Fruit fly (Drosophila melanogaster) whole organism, pupa: ENCODE results near the gene BicD.

Experiments used
- CG10348 ChIP-seq: fragments of 200-800 bp; sonication (Bioruptor generic); IDR thresholded peaks from 2 replicates; pipeline ENCODE4 v1.3.6; 2022; ENCODE audit warnings: missing biosample characterization, missing genetic modification characterization
- CG12605 ChIP-seq: fragments of 200-800 bp; sonication (Bioruptor generic); IDR thresholded peaks from 2 replicates; pipeline ENCODE4 v1.3.6; 2022; ENCODE audit warnings: missing biosample characterization, missing genetic modification characterization
- CG13204 ChIP-seq: fragments of 200-800 bp; sonication (Bioruptor generic); optimal IDR thresholded peaks from 2 replicates; lab custom pipeline; 2018; ENCODE audit warnings: missing biosample characterization, mild to moderate bottlenecking, missing genetic modification characterization, moderate library complexity
- CG14655 ChIP-seq: fragments of 200-800 bp; sonication (Bioruptor generic); optimal IDR thresholded peaks from 3 replicates; lab custom pipeline; 2017; ENCODE audit warnings: mild to moderate bottlenecking, missing biosample characterization, missing genetic modification reagents, missing genetic modification characterization
- CG15710 ChIP-seq: fragments of 200-800 bp; sonication (Bioruptor generic); optimal IDR thresholded peaks from 2 replicates; lab custom pipeline; 2018; ENCODE audit warnings: missing biosample characterization, mild to moderate bottlenecking, missing genetic modification characterization, moderate library complexity
- CG17806 ChIP-seq: fragments of 200-800 bp; sonication (Bioruptor generic); optimal IDR thresholded peaks from 2 replicates; lab custom pipeline; 2018; ENCODE audit warnings: missing biosample characterization, mild to moderate bottlenecking, missing genetic modification characterization, moderate library complexity
- CG32121 ChIP-seq: fragments of 200-800 bp; sonication (Bioruptor generic); IDR thresholded peaks from 2 replicates; pipeline ENCODE4 v1.3.6; 2022; ENCODE audit warnings: missing biosample characterization, missing genetic modification characterization
- CG34367 ChIP-seq: fragments of 200-800 bp; sonication (Bioruptor generic); optimal IDR thresholded peaks from 2 replicates; lab custom pipeline; 2018; ENCODE audit warnings: missing biosample characterization, mild to moderate bottlenecking, missing genetic modification characterization
- CG4496 ChIP-seq: fragments of 200-800 bp; sonication (Bioruptor generic); IDR thresholded peaks from 3 replicates; pipeline ENCODE4 v1.3.6; 2022; ENCODE audit warnings: missing biosample characterization, missing genetic modification characterization
- CG8159 ChIP-seq: fragments of 200-800 bp; sonication (Bioruptor generic); optimal IDR thresholded peaks from 3 replicates; lab custom pipeline; 2018; ENCODE audit warnings: missing biosample characterization, mild to moderate bottlenecking, missing genetic modification characterization, moderate library complexity
- CG8301 ChIP-seq: fragments of 200-800 bp; sonication (Bioruptor generic); optimal IDR thresholded peaks from 2 replicates; lab custom pipeline; 2018; ENCODE audit warnings: missing biosample characterization, mild to moderate bottlenecking, missing genetic modification characterization
- CG9948 ChIP-seq: fragments of 200-800 bp; sonication (Bioruptor generic); optimal IDR thresholded peaks from 2 replicates; lab custom pipeline; 2018; ENCODE audit warnings: missing biosample characterization, mild to moderate bottlenecking, missing genetic modification characterization, moderate library complexity
- D1 ChIP-seq: fragments of 200-800 bp; sonication (Bioruptor generic); optimal IDR thresholded peaks from 2 replicates; lab custom pipeline; 2018; ENCODE audit warnings: missing biosample characterization, mild to moderate bottlenecking, missing genetic modification characterization, moderate library complexity
- EcR ChIP-seq: fragments of 200-800 bp; sonication (Bioruptor generic); optimal IDR thresholded peaks from 3 replicates; lab custom pipeline; 2019; ENCODE audit warnings: missing biosample characterization, missing genetic modification characterization, mild to moderate bottlenecking, moderate library complexity, missing genetic modification reagents
- Ets98B ChIP-seq: fragments of 200-800 bp; sonication (Bioruptor generic); IDR thresholded peaks from 2 replicates; pipeline ENCODE4 v1.3.6; 2022; ENCODE audit warnings: missing biosample characterization, missing genetic modification characterization
- Pif1A ChIP-seq: fragments of 200-800 bp; sonication (Bioruptor generic); optimal IDR thresholded peaks from 3 replicates; lab custom pipeline; 2016; ENCODE audit warnings: missing biosample characterization, missing genetic modification characterization
- Pif1B ChIP-seq: fragments of 200-800 bp; sonication (Bioruptor generic); optimal IDR thresholded peaks from 3 replicates; lab custom pipeline; 2016; ENCODE audit warnings: missing biosample characterization, missing genetic modification characterization
- Snoo ChIP-seq: fragments of 200-800 bp; sonication (Bioruptor generic); optimal IDR thresholded peaks from 3 replicates; lab custom pipeline; 2017; ENCODE audit warnings: missing biosample characterization, mild to moderate bottlenecking, missing genetic modification characterization, inconsistent platforms
- fd96Ca ChIP-seq: fragments of 200-800 bp; sonication (Bioruptor generic); IDR thresholded peaks from 3 replicates; pipeline ENCODE4 v1.3.6; 2022; ENCODE audit warnings: missing biosample characterization, missing genetic modification characterization
- gl ChIP-seq: fragments of 200-800 bp; sonication (Bioruptor generic); optimal IDR thresholded peaks from 2 replicates; lab custom pipeline; 2018; ENCODE audit warnings: missing biosample characterization, mild to moderate bottlenecking, missing genetic modification characterization
- rn ChIP-seq: fragments of 200-800 bp; sonication (Bioruptor generic); IDR thresholded peaks from 2 replicates; pipeline ENCODE4 v1.3.6; 2022; ENCODE audit warnings: missing biosample characterization, missing genetic modification characterization

BicD gene

dm6 chr2L:17431359-17431675, 41.7 kb downstream of the BicD start:
- peak; percentile 67 for TF ChIP-seq Pif1B (GFP tag; lab: Kevin White, UChicago)
- TF ChIP-seq D1 (tag; lab: Kevin White, UChicago): no peak
- TF ChIP-seq CG34367 (tag; lab: Kevin White, UChicago): no peak
- no peak for TF ChIP-seq fd96Ca
- TF ChIP-seq CG9948 (tag; lab: Kevin White, UChicago): peak; percentile 43
- no peak for TF ChIP-seq EcR (GFP tag; lab: Kevin White, UChicago)
- peak; percentile 48 for TF ChIP-seq CG8301 (tag; lab: Kevin White, UChicago)
- peak; percentile 74 for TF ChIP-seq CG4496 (GFP tag; lab: Robert Waterston, UW)
- TF ChIP-seq Pif1A: peak; percentile 68
- TF ChIP-seq CG14655 (GFP tag; lab: Kevin White, UChicago): peak; percentile 66
- TF ChIP-seq CG15710 (tag; lab: Kevin White, UChicago): no peak
- no peak for TF ChIP-seq rn (GFP tag; lab: Robert Waterston, UW)
- TF ChIP-seq CG32121 (GFP tag; lab: Robert Waterston, UW): peak; percentile 83
- no peak for TF ChIP-seq CG12605 (GFP tag; lab: Robert Waterston, UW)
- TF ChIP-seq CG8159: peak; percentile 59
- TF ChIP-seq Snoo (tag; lab: Kevin White, UChicago): peak; percentile 55
- no peak for TF ChIP-seq gl (tag; lab: Kevin White, UChicago)
- peak; percentile 40; the same call in 1 of the 2 replicates for TF ChIP-seq Ets98B
- no peak for TF ChIP-seq CG10348 (GFP tag; lab: Robert Waterston, UW)

DNA sequence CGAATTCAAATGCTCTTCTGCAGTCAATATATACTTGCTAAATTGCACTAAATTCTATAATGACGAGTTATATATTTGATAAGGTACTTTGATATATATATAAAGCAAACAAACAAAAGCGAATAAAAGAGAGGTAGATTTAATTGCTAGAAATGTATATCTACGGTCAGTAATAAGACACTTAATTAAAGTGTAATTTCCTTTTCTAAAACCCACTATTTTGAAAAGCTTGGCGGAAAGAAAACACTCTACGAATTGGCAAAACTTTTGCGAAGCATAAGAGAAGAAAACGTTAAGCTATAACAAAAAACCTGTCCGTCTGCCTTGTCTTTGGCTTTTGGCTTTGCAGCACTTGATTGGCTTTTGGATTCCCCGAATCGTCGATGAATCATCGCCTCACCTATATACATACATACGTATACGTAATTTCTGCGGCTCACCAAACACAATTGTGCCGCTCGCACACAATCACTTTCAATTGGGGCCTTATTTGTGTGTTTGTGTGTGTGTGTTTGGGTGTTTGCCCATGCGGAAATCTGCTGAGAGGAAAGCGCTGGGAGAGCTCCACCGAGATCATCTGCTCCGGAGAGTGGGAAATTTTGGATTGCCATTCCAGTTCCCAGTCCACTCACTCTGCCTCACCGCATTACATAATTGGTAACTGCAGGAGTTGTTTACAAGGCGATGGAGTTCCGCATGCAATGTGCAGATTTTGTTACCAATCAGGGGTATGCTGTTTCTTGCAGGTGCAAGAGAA, 42.2 kb downstream of the BicD start:
- TF ChIP-seq CG32121 (GFP tag; lab: Robert Waterston, UW): no peak
- peak; percentile 44 for TF ChIP-seq CG34367 (tag; lab: Kevin White, UChicago)
- TF ChIP-seq Pif1B (GFP tag; lab: Kevin White, UChicago): no peak
- no peak for TF ChIP-seq CG14655 (GFP tag; lab: Kevin White, UChicago)
- TF ChIP-seq CG12605 (GFP tag; lab: Robert Waterston, UW): no peak
- peak; percentile 37 for TF ChIP-seq EcR (GFP tag; lab: Kevin White, UChicago)
- no peak for TF ChIP-seq CG10348 (GFP tag; lab: Robert Waterston, UW)
- no peak for TF ChIP-seq gl (tag; lab: Kevin White, UChicago)
- no peak for TF ChIP-seq Pif1A
- TF ChIP-seq CG9948 (tag; lab: Kevin White, UChicago): no peak
- no peak for TF ChIP-seq CG8159
- no peak for TF ChIP-seq Ets98B
- TF ChIP-seq rn (GFP tag; lab: Robert Waterston, UW): no peak
- TF ChIP-seq D1 (tag; lab: Kevin White, UChicago): peak; percentile 32
- no peak for TF ChIP-seq CG13204 (GFP tag; lab: Kevin White, UChicago)
- TF ChIP-seq fd96Ca: 0 out of 3 replicates have a peak, but pooled peaks have one; percentile 44
- TF ChIP-seq CG8301 (tag; lab: Kevin White, UChicago): no peak
- TF ChIP-seq Snoo (tag; lab: Kevin White, UChicago): no peak
- TF ChIP-seq CG4496 (GFP tag; lab: Robert Waterston, UW): no peak
- TF ChIP-seq CG15710 (tag; lab: Kevin White, UChicago): peak; percentile 75
- TF ChIP-seq CG17806: no peak

- TF ChIP-seq CG34367 (tag; lab: Kevin White, UChicago): peak; percentile 84
- TF ChIP-seq CG8159: peak; percentile 99
- TF ChIP-seq CG32121 (GFP tag; lab: Robert Waterston, UW): peak; percentile 88
- TF ChIP-seq CG9948 (tag; lab: Kevin White, UChicago): peak; percentile 99
- peak; percentile 42 for TF ChIP-seq Pif1B (GFP tag; lab: Kevin White, UChicago)
- peak; percentile 98 for TF ChIP-seq CG15710 (tag; lab: Kevin White, UChicago)
- TF ChIP-seq EcR (GFP tag; lab: Kevin White, UChicago): peak; percentile 98
- peak; percentile 79 for TF ChIP-seq CG13204 (GFP tag; lab: Kevin White, UChicago)
- TF ChIP-seq fd96Ca: peak; percentile 67; the same call in 2 of the 3 replicates
- TF ChIP-seq CG17806: peak; percentile 99
- peak; percentile 89 for TF ChIP-seq CG4496 (GFP tag; lab: Robert Waterston, UW)
- TF ChIP-seq gl (tag; lab: Kevin White, UChicago): peak; percentile 86
- TF ChIP-seq CG8301 (tag; lab: Kevin White, UChicago): peak; percentile 93
- peak; percentile 42; the same call in 1 of the 2 replicates for TF ChIP-seq Ets98B
- TF ChIP-seq CG10348 (GFP tag; lab: Robert Waterston, UW): peak; percentile 53; the same call in 1 of the 2 replicates
- peak; percentile 93 for TF ChIP-seq Snoo (tag; lab: Kevin White, UChicago)
- peak; percentile 65 for TF ChIP-seq Pif1A
- TF ChIP-seq D1 (tag; lab: Kevin White, UChicago): peak; percentile 99
- TF ChIP-seq CG14655 (GFP tag; lab: Kevin White, UChicago): peak; percentile 95
- peak; percentile 89 for TF ChIP-seq CG12605 (GFP tag; lab: Robert Waterston, UW)
- peak; percentile 78 for TF ChIP-seq rn (GFP tag; lab: Robert Waterston, UW)
Measured at dm6 chr2L:17429788-17430587, 43.0 kb downstream of the BicD start.

DNA sequence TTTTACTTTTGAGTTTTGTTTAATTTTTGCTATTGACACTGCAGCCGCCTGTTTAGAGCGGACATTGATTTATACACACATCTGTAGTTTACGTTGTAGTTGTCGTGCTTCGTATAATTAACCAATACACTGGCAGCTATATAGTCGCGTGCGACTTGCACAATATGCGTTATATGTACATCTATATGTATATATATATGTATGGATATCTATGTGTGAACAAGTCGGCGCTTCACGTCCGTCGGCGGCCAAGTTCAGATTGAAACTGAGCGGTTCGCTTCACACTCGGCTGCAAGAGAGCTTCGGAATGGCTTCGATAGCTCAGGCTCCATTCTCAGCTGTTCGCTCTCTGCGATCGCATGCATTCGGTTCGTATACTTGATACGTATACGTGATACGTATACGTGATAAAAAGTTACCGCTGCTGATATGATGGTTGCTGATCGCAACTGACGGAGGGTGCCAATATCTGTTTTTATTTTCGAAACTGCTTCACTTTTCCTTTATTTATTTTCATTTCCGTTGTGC, 45.0 kb downstream of the BicD start:
- peak; percentile 83 for TF ChIP-seq EcR (GFP tag; lab: Kevin White, UChicago)
- TF ChIP-seq CG8301 (tag; lab: Kevin White, UChicago): peak; percentile 5
- TF ChIP-seq Pif1A: peak; percentile 56
- peak; percentile 57 for TF ChIP-seq gl (tag; lab: Kevin White, UChicago)
- TF ChIP-seq Pif1B (GFP tag; lab: Kevin White, UChicago): peak; percentile 72
- peak; percentile 43 for TF ChIP-seq CG14655 (GFP tag; lab: Kevin White, UChicago)
- TF ChIP-seq CG9948 (tag; lab: Kevin White, UChicago): no peak
- no peak; the same call in 2 of the 3 replicates for TF ChIP-seq fd96Ca
- TF ChIP-seq CG8159: peak; percentile 49
- TF ChIP-seq CG17806: peak; percentile 42
- TF ChIP-seq CG13204 (GFP tag; lab: Kevin White, UChicago): peak; percentile 56
- TF ChIP-seq Snoo (tag; lab: Kevin White, UChicago): peak; percentile 22
- TF ChIP-seq CG12605 (GFP tag; lab: Robert Waterston, UW): peak; percentile 63
- TF ChIP-seq CG32121 (GFP tag; lab: Robert Waterston, UW): peak; percentile 50; the same call in 1 of the 2 replicates
- no peak for TF ChIP-seq D1 (tag; lab: Kevin White, UChicago)
- peak; percentile 72 for TF ChIP-seq Ets98B
- no peak for TF ChIP-seq CG10348 (GFP tag; lab: Robert Waterston, UW)
- TF ChIP-seq CG4496 (GFP tag; lab: Robert Waterston, UW): peak; percentile 60; the same call in 2 of the 3 replicates
- peak; percentile 10 for TF ChIP-seq CG15710 (tag; lab: Kevin White, UChicago)
- TF ChIP-seq CG34367 (tag; lab: Kevin White, UChicago): peak; percentile 27
- TF ChIP-seq rn (GFP tag; lab: Robert Waterston, UW): no peak
